Worm (Caenorhabditis elegans): ENCODE data around the gene ZK1098.11.

ce11 chrIII:9507799-9508198, 48.6 kb upstream of the ZK1098.11 start, which contains the start of gene vha-14:
- TF ChIP-seq jun-1 (tag; optimal IDR thresholded peaks at IDR 0.05) (no peak), hpl-2 (GFP tag; optimal IDR thresholded peaks at IDR 0.05) (no peak), elt-3 (tag; optimal IDR thresholded peaks at IDR 0.05) (no peak), ceh-88 (GFP tag; IDR thresholded peaks at IDR 0.05) (no peak), ztf-11 (tag; optimal IDR thresholded peaks at IDR 0.05) (no peak), nhr-237 (tag; optimal IDR thresholded peaks at IDR 0.05) (no peak)

All from whole organism, L1 larva.